Fruit fly (Drosophila melanogaster): ENCODE data around the gene CG2310.

Gene CG2310

DNA sequence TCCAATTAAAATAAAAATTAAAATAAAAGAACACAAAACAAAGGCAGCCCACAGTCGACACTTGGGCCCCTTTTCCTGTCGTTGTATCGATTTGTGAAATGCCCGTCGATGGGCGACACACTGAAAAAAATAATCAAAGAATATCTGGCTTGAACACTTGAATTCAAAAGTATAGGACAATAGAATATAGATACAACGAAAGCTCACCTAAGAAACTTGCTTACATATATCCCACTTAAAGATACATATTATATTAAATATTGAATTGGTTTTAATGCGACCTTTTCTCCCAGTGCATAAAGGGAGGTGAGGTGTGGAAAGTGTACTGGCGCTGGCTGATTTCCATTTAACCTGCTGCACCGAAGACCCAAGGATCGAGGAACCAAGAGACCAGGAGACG, 28.8 kb upstream of the CG2310 start (continued):
- TF ChIP-seq kah (GFP tag; optimal IDR thresholded peaks at IDR 0.05) = no peak
- peak; percentile 56 for TF ChIP-seq nmo (GFP tag; optimal IDR thresholded peaks at IDR 0.05)
- TF ChIP-seq Dad (GFP tag; optimal IDR thresholded peaks at IDR 0.05) = no peak
- TF ChIP-seq Vsx1 (GFP tag; optimal IDR thresholded peaks at IDR 0.05) = no peak
- TF ChIP-seq Ada2b (GFP tag; IDR thresholded peaks at IDR 0.05) = peak; percentile 21; the same call in 1 of the 2 replicates
- TF ChIP-seq zen2 (GFP tag; IDR thresholded peaks at IDR 0.05; ENCODE audit: partially characterized antibody) = no peak
- TF ChIP-seq mam (GFP tag; optimal IDR thresholded peaks at IDR 0.05) = no peak
- TF ChIP-seq schlank (tag; optimal IDR thresholded peaks at IDR 0.05) = no peak
- TF ChIP-seq lola (GFP tag; optimal IDR thresholded peaks at IDR 0.05) = peak in 1 of 3 experiments; percentile 80
- no peak for TF ChIP-seq Doc3 (GFP tag; IDR thresholded peaks at IDR 0.05; ENCODE audit: partially characterized antibody)
- TF ChIP-seq ham (GFP tag; IDR thresholded peaks at IDR 0.05) = no peak
- peak; percentile 46 for TF ChIP-seq nerfin-1 (tag; optimal IDR thresholded peaks at IDR 0.05)
- TF ChIP-seq Bdp1 (GFP tag; optimal IDR thresholded peaks at IDR 0.05) = no peak
- no peak for TF ChIP-seq CG11560 (tag; IDR thresholded peaks at IDR 0.05)
- no peak for TF ChIP-seq vnd (GFP tag; IDR thresholded peaks at IDR 0.05; ENCODE audit: partially characterized antibody)
- TF ChIP-seq CG17359 (tag; optimal IDR thresholded peaks at IDR 0.05) = peak; percentile 50
- no peak for TF ChIP-seq en (GFP tag; optimal IDR thresholded peaks at IDR 0.05)
- peak; percentile 10 for TF ChIP-seq CG12104 (GFP tag; optimal IDR thresholded peaks at IDR 0.05)
- no peak for TF ChIP-seq fd3F (GFP tag; optimal IDR thresholded peaks at IDR 0.05)
- no peak for TF ChIP-seq unc-4 (GFP tag; IDR thresholded peaks at IDR 0.05; ENCODE audit: partially characterized antibody)
- TF ChIP-seq CG9215 (GFP tag; IDR thresholded peaks at IDR 0.05) = no peak
- 0 out of 2 replicates have a peak, but pooled peaks have one; percentile 33 for TF ChIP-seq CG10366 (GFP tag; IDR thresholded peaks at IDR 0.05)
- peak; percentile 28; the same call in 1 of the 2 replicates for TF ChIP-seq HLH3B (GFP tag; IDR thresholded peaks at IDR 0.05)
- TF ChIP-seq shn (GFP tag; optimal IDR thresholded peaks at IDR 0.05) = no peak
- peak; percentile 15 for TF ChIP-seq lilli (GFP tag; optimal IDR thresholded peaks at IDR 0.05)
- TF ChIP-seq crp (GFP tag; optimal IDR thresholded peaks at IDR 0.05) = no peak
- TF ChIP-seq zfh2 (GFP tag; optimal IDR thresholded peaks at IDR 0.05) = no peak
- no peak for TF ChIP-seq ewg (GFP tag; optimal IDR thresholded peaks at IDR 0.05)
- peak; percentile 67 for TF ChIP-seq CG10959 (GFP tag; IDR thresholded peaks at IDR 0.05)
- no peak for TF ChIP-seq abd-A (tag; optimal IDR thresholded peaks at IDR 0.05)
- TF ChIP-seq E2f2 (GFP tag; IDR thresholded peaks at IDR 0.05) = 0 out of 2 replicates have a peak, but pooled peaks have one; percentile 10
- TF ChIP-seq gro (GFP tag; optimal IDR thresholded peaks at IDR 0.05) = no peak
- peak; percentile 73 for TF ChIP-seq CG4820 (GFP tag; optimal IDR thresholded peaks at IDR 0.05)
- TF ChIP-seq repo (GFP tag; optimal IDR thresholded peaks at IDR 0.05) = no peak
- no peak for TF ChIP-seq CG13287 (GFP tag; IDR thresholded peaks at IDR 0.05; ENCODE audit: partially characterized antibody)
- TF ChIP-seq salm (tag; optimal IDR thresholded peaks at IDR 0.05) = no peak
- no peak for TF ChIP-seq CG8478 (optimal IDR thresholded peaks at IDR 0.05)
- peak; percentile 64 for TF ChIP-seq Chrac-16 (GFP tag; optimal IDR thresholded peaks at IDR 0.05)
- no peak for TF ChIP-seq Hand (GFP tag; optimal IDR thresholded peaks at IDR 0.05)
- no peak for TF ChIP-seq Nf-YA (GFP tag; IDR thresholded peaks at IDR 0.05)
- no peak for TF ChIP-seq BEAF-32 (GFP tag; optimal IDR thresholded peaks at IDR 0.05)
- TF ChIP-seq ATbp (GFP tag; optimal IDR thresholded peaks at IDR 0.05) = peak; percentile 4
- TF ChIP-seq Oaz (GFP tag; IDR thresholded peaks at IDR 0.05) = no peak
- TF ChIP-seq CG3407 (GFP tag; optimal IDR thresholded peaks at IDR 0.05) = peak; percentile 8
- TF ChIP-seq Gug (GFP tag; IDR thresholded peaks at IDR 0.05) = no peak; the same call in 3 of the 4 replicates
- no peak for TF ChIP-seq gcm2 (GFP tag; optimal IDR thresholded peaks at IDR 0.05)
- TF ChIP-seq CG12942 (GFP tag; optimal IDR thresholded peaks at IDR 0.05) = no peak
- peak; percentile 80 for TF ChIP-seq CG17829 (tag; optimal IDR thresholded peaks at IDR 0.05)
- no peak for TF ChIP-seq Eip74EF (GFP tag; optimal IDR thresholded peaks at IDR 0.05)
- TF ChIP-seq dm (GFP tag; optimal IDR thresholded peaks at IDR 0.05) = no peak
- TF ChIP-seq peb (GFP tag; IDR thresholded peaks at IDR 0.05) = no peak
